Worm (Caenorhabditis elegans) whole organism, L1 larva: ENCODE data around the gene ins-4.

Experiments used
- blmp-1 ChIP-seq: fragments of 150-350 bp; optimal IDR thresholded peaks from 2 replicates; lab custom pipeline; 2014; ENCODE audit warnings: missing biosample characterization, missing genetic modification characterization
- ceh-90 ChIP-seq: sonication (generic microtip); optimal IDR thresholded peaks from 2 replicates; lab custom pipeline; 2016; ENCODE audit warnings: missing genetic modification characterization, missing compliant biosample characterization
- ces-1 ChIP-seq: fragments of 150-350 bp; optimal IDR thresholded peaks from 2 replicates; lab custom pipeline; 2014; ENCODE audit warnings: missing biosample characterization, missing genetic modification reagents, missing genetic modification characterization
- dpl-1 ChIP-seq, 3 experiments: fragments of 150-350 bp in 2 of 3; sonication (generic microtip) in 1 of 3; optimal IDR thresholded peaks; 2 replicates each; lab custom pipeline; 2014 to 2017; ENCODE audit warnings: missing biosample characterization in 3 of 3, missing genetic modification characterization in 3 of 3, missing genetic modification reagents in 3 of 3
- efl-1 ChIP-seq, 4 experiments: fragments of 150-350 bp; optimal IDR thresholded peaks in 3 of 4; peaks in 1 of 4; 1 replicate in 1 of 4; 2 replicates in 3 of 4; lab custom pipeline; 2014; ENCODE audit warnings: missing biosample characterization in 2 of 4, missing genetic modification characterization in 2 of 4, missing genetic modification reagents in 2 of 4
- egl-27 ChIP-seq, 2 experiments: fragments of 150-350 bp in 1 of 2; sonication (generic microtip); optimal IDR thresholded peaks; 3 replicates each; lab custom pipeline; 2017 to 2018; ENCODE audit warnings: missing biosample characterization in 2 of 2, missing genetic modification characterization in 2 of 2, missing genetic modification reagents in 2 of 2
- elt-2 ChIP-seq: sonication (generic microtip); optimal IDR thresholded peaks from 2 replicates; lab custom pipeline; 2016; ENCODE audit warnings: missing genetic modification characterization, mild to moderate bottlenecking, inconsistent platforms, missing compliant biosample characterization, missing genetic modification reagents
- ets-5 ChIP-seq: fragments of 200-800 bp; sonication (Bioruptor generic); IDR thresholded peaks from 2 replicates; pipeline ENCODE4 v1.3.6; 2022; ENCODE audit warnings: missing genetic modification characterization, missing compliant biosample characterization
- fkh-10 ChIP-seq: sonication (generic microtip); optimal IDR thresholded peaks from 2 replicates; lab custom pipeline; 2017; ENCODE audit warnings: missing biosample characterization, missing genetic modification reagents, missing genetic modification characterization
- fkh-4 ChIP-seq: sonication (generic microtip); optimal IDR thresholded peaks from 2 replicates; lab custom pipeline; 2016; ENCODE audit warnings: missing compliant biosample characterization, missing genetic modification characterization, borderline replicate concordance
- fkh-8 ChIP-seq: sonication (generic microtip); optimal IDR thresholded peaks from 2 replicates; lab custom pipeline; 2016; ENCODE audit warnings: mild to moderate bottlenecking, missing genetic modification characterization, missing compliant biosample characterization
- jun-1 ChIP-seq: fragments of 150-350 bp; optimal IDR thresholded peaks from 2 replicates; lab custom pipeline; 2014; ENCODE audit warnings: missing biosample characterization, missing genetic modification reagents, missing genetic modification characterization
- lin-35 ChIP-seq, 2 experiments: fragments of 150-350 bp; optimal IDR thresholded peaks; 2 replicates each; lab custom pipeline; 2014; ENCODE audit warnings: missing biosample characterization in 2 of 2, missing genetic modification characterization in 2 of 2, missing genetic modification reagents in 2 of 2
- lsy-2 ChIP-seq, 2 experiments: fragments of 150-350 bp; optimal IDR thresholded peaks; 2 replicates each; lab custom pipeline; 2014; ENCODE audit warnings: missing biosample characterization in 2 of 2, missing genetic modification characterization in 2 of 2
- mab-9 ChIP-seq: fragments of 200-800 bp; sonication (Bioruptor generic); IDR thresholded peaks from 2 replicates; pipeline ENCODE4 v1.3.6; 2022; ENCODE audit warnings: missing genetic modification reagents, missing genetic modification characterization, missing compliant biosample characterization
- mdl-1 ChIP-seq, 2 experiments: fragments of 150-350 bp; optimal IDR thresholded peaks; 2 replicates each; lab custom pipeline; 2014 to 2017; ENCODE audit warnings: missing biosample characterization in 2 of 2, missing genetic modification characterization in 2 of 2, inconsistent platforms in 1 of 2
- nhr-71 ChIP-seq: sonication (generic microtip); optimal IDR thresholded peaks from 2 replicates; lab custom pipeline; 2016; ENCODE audit warnings: mild to moderate bottlenecking, missing genetic modification characterization, moderate library complexity, missing compliant biosample characterization
- nhr-77 ChIP-seq: fragments of 150-350 bp; optimal IDR thresholded peaks from 2 replicates; lab custom pipeline; 2014; ENCODE audit warnings: missing biosample characterization, missing genetic modification characterization
- nhr-85 ChIP-seq: sonication (generic microtip); peaks from one replicate; lab custom pipeline; 2016; ENCODE audit warnings: missing genetic modification characterization, inconsistent platforms, missing compliant biosample characterization
- pag-3 ChIP-seq: sonication (generic microtip); optimal IDR thresholded peaks from 2 replicates; lab custom pipeline; 2017; ENCODE audit warnings: missing genetic modification characterization, mild to moderate bottlenecking, missing compliant biosample characterization, antibody characterized with exemption, borderline replicate concordance; ENCODE audit not compliant: insufficient read depth
- swsn-7 ChIP-seq: sonication (generic microtip); optimal IDR thresholded peaks from 2 replicates; lab custom pipeline; 2016; ENCODE audit warnings: missing genetic modification characterization, missing compliant biosample characterization
- unc-98 ChIP-seq: fragments of 200-800 bp; sonication (Bioruptor generic); IDR thresholded peaks from 2 replicates; pipeline ENCODE4 v1.3.6; 2022; ENCODE audit warnings: missing genetic modification characterization, missing compliant biosample characterization
- vab-15 ChIP-seq: sonication (generic microtip); optimal IDR thresholded peaks from 2 replicates; lab custom pipeline; 2017; ENCODE audit warnings: missing genotype, mild to moderate bottlenecking, missing genetic modification characterization, missing compliant biosample characterization

ins-4 gene

ce11 chrII:6046023-6046631 lies 50.0 kb downstream of the ins-4 start (continued):
- TF ChIP-seq elt-2 (tag; lab: Kevin White, UChicago) (no peak), swsn-7 (tag; lab: Kevin White, UChicago) (no peak), mdl-1 (tag; optimal IDR thresholded peaks at IDR 0.05; lab: Kevin White, UChicago) (no peak), efl-1 (optimal IDR thresholded peaks at IDR 0.05; lab: Kevin White, UChicago) (peak; percentile 30 to 33), efl-1 (GFP tag; optimal IDR thresholded peaks at IDR 0.05 in 1 of 2; lab: Kevin White, UChicago) (peak; percentile 17 to 94), unc-98 (no peak), fkh-8 (tag; lab: Kevin White, UChicago) (no peak), vab-15 (tag; lab: Kevin White, UChicago) (no peak), nhr-85 (tag; lab: Kevin White, UChicago) (peak; percentile 65), jun-1 (tag; lab: Kevin White, UChicago) (no peak), nhr-71 (peak; percentile 40), mab-9 (GFP tag; lab: Robert Waterston, UW) (no peak), egl-27 (tag; optimal IDR thresholded peaks at IDR 0.05; lab: Kevin White, UChicago) (no peak), dpl-1 (GFP tag; optimal IDR thresholded peaks at IDR 0.05; lab: Kevin White, UChicago) (peak in 1 of 3 experiments; percentile 28), ets-5 (GFP tag; lab: Robert Waterston, UW) (no peak), pag-3 (tag; lab: Kevin White, UChicago) (no peak), lin-35 (GFP tag; optimal IDR thresholded peaks at IDR 0.05; lab: Kevin White, UChicago) (no peak), nhr-77 (peak; percentile 13), ces-1 (GFP tag; lab: Kevin White, UChicago) (no peak), blmp-1 (tag; lab: Kevin White, UChicago) (peak; percentile 93), fkh-4 (tag; lab: Kevin White, UChicago) (no peak), ceh-90 (tag; lab: Kevin White, UChicago) (no peak), fkh-10 (GFP tag; lab: Kevin White, UChicago) (no peak), lsy-2 (tag; optimal IDR thresholded peaks at IDR 0.05; lab: Kevin White, UChicago) (peak in 1 of 2 experiments; percentile 45)
